Fruit fly (Drosophila melanogaster): Measurements from ENCODE around the gene CG33552.

DNA sequence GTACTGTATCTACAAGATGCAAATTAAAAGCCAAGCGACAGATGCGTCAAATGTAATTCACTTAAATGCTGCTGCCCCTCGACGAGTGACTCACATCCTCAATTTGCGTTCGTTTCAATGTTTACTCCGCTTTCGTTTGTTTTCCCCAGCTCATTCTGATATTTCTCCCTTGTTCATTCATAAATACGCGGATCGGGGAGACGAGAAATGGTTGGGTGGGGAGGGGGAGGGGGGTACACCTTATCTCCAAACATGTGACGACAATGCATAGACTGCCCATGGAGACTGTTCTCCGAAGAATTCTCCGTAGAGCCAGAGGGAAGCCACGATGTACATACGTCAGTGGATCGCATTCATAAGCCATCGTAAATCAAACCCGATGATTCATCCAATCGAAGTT lies 45.0 kb upstream of the CG33552 start:
- TF ChIP-seq CG6854 (GFP tag; optimal IDR thresholded peaks at IDR 0.05) (peak; percentile 6), CG11902 (GFP tag; optimal IDR thresholded peaks at IDR 0.05) (no peak), spab (GFP tag; optimal IDR thresholded peaks at IDR 0.05) (no peak), CG7368 (GFP tag; optimal IDR thresholded peaks at IDR 0.05) (no peak), Blimp-1 (GFP tag; optimal IDR thresholded peaks at IDR 0.05) (no peak)

All from whole organism, prepupa.